Worm (Caenorhabditis elegans) whole organism, mixed stage, embryonic: Measurements from ENCODE around the gene faah-3.

ENCODE experiments used
- bed-3 ChIP-seq: fragments of 200-800 bp; sonication (Bioruptor generic); optimal IDR thresholded peaks from 3 replicates; lab custom pipeline; 2018; ENCODE audit warnings: mild to moderate bottlenecking, missing genetic modification characterization, moderate library complexity, missing compliant biosample characterization
- ceh-83 ChIP-seq: fragments of 200-800 bp; sonication (Bioruptor generic); optimal IDR thresholded peaks from 2 replicates; lab custom pipeline; 2018; ENCODE audit warnings: mild to moderate bottlenecking, missing genetic modification characterization, missing compliant biosample characterization
- cnd-1 ChIP-seq: fragments of 200-800 bp; sonication (Bioruptor generic); optimal IDR thresholded peaks from 2 replicates; lab custom pipeline; 2018; ENCODE audit warnings: mild to moderate bottlenecking, missing genetic modification characterization, missing compliant biosample characterization
- elt-3 ChIP-seq: fragments of 150-350 bp; optimal IDR thresholded peaks from 2 replicates; lab custom pipeline; 2014; ENCODE audit warnings: missing biosample characterization, missing genetic modification characterization
- lin-13 ChIP-seq: fragments of 150-350 bp; optimal IDR thresholded peaks from 2 replicates; lab custom pipeline; 2014; ENCODE audit warnings: missing biosample characterization, missing genetic modification characterization
- lin-32 ChIP-seq: fragments of 200-800 bp; sonication (Bioruptor generic); optimal IDR thresholded peaks from 2 replicates; lab custom pipeline; 2018; ENCODE audit warnings: mild to moderate bottlenecking, missing genetic modification characterization, missing compliant biosample characterization
- lsy-2 ChIP-seq: fragments of 150-350 bp; optimal IDR thresholded peaks from 2 replicates; lab custom pipeline; 2014; ENCODE audit warnings: missing biosample characterization, missing genetic modification characterization
- mab-5 ChIP-seq: fragments of 150-350 bp; optimal IDR thresholded peaks from 2 replicates; lab custom pipeline; 2014; ENCODE audit warnings: missing biosample characterization, missing genetic modification characterization
- nhr-2 ChIP-seq: fragments of 150-350 bp; optimal IDR thresholded peaks from 2 replicates; lab custom pipeline; 2014; ENCODE audit warnings: missing biosample characterization, missing genetic modification characterization
- nhr-76 ChIP-seq: sonication (generic microtip); optimal IDR thresholded peaks from 2 replicates; lab custom pipeline; 2017; ENCODE audit warnings: missing biosample characterization, missing genetic modification characterization
- pha-4 ChIP-seq: fragments of 150-350 bp; optimal IDR thresholded peaks from 2 replicates; lab custom pipeline; 2018; ENCODE audit warnings: missing biosample characterization, missing genetic modification reagents, missing genetic modification characterization
- sptf-1 ChIP-seq: sonication (generic microtip); optimal IDR thresholded peaks from 2 replicates; lab custom pipeline; 2017; ENCODE audit warnings: mild to moderate bottlenecking, missing genetic modification characterization, moderate library complexity, missing compliant biosample characterization

DNA sequence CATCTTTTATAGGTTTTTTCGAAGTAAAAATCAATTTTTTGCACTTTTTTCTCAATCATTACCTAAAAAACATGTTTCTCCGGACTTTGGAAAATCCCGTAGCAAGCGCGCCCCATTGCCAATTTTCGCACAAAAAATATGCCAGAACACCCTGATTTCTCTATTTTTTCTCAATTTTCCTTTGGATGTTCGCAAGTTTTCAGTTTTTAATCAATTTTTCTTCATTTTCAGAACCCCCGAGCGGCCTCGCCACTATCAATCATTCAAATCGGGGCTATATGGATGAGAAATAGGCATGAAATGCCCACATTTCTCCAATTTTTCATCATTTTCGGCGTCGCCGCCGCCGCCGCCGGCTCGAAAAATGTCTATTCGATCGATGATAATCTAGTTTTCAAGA, 13.8 kb upstream of the faah-3 start, which contains the start of gene plx-1:
- TF ChIP-seq lin-13 (tag; lab: Kevin White, UChicago) = no peak
- TF ChIP-seq nhr-2 (tag; lab: Kevin White, UChicago) = no peak
- TF ChIP-seq nhr-76 (tag; lab: Kevin White, UChicago) = no peak
- TF ChIP-seq sptf-1 = no peak
- TF ChIP-seq lin-32 (GFP tag; lab: Kevin White, UChicago) = no peak
- TF ChIP-seq elt-3 (tag; lab: Kevin White, UChicago) = no peak
- TF ChIP-seq lsy-2 (tag; lab: Kevin White, UChicago) = no peak
- no peak for TF ChIP-seq mab-5 (tag; lab: Kevin White, UChicago)
- no peak for TF ChIP-seq ceh-83 (GFP tag; lab: Kevin White, UChicago)
- TF ChIP-seq bed-3 (GFP tag; lab: Kevin White, UChicago) = no peak
- TF ChIP-seq pha-4 (tag; lab: Kevin White, UChicago) = no peak
- TF ChIP-seq cnd-1 (tag; lab: Kevin White, UChicago) = no peak
